Fruit fly (Drosophila melanogaster) whole organism, embryonic: ENCODE results near the gene Spn28B.

Experiments
- Bdp1 ChIP-seq: fragments of 200-800 bp; sonication (Bioruptor generic); optimal IDR thresholded peaks from 3 replicates; lab custom pipeline; 2016; ENCODE audit warnings: missing biosample characterization, missing genetic modification characterization
- BtbVII ChIP-seq: fragments of 200-800 bp; sonication (Bioruptor generic); optimal IDR thresholded peaks from 3 replicates; lab custom pipeline; 2017; ENCODE audit warnings: missing biosample characterization, mild to moderate bottlenecking, missing genetic modification characterization
- CG10979 ChIP-seq: fragments of 200-800 bp; sonication (Bioruptor generic); optimal IDR thresholded peaks from 2 replicates; lab custom pipeline; 2018; ENCODE audit warnings: missing biosample characterization, mild to moderate bottlenecking, missing genetic modification characterization, moderate library complexity
- CG14050 ChIP-seq: fragments of 200-800 bp; sonication (Bioruptor generic); IDR thresholded peaks from 3 replicates; pipeline ENCODE4 v1.3.6; 2022; ENCODE audit warnings: missing biosample characterization, missing genetic modification characterization
- CG15601 ChIP-seq: fragments of 200-800 bp; sonication (Bioruptor generic); optimal IDR thresholded peaks from 3 replicates; lab custom pipeline; 2019; ENCODE audit warnings: missing biosample characterization, mild to moderate bottlenecking, missing genetic modification characterization, moderate library complexity
- CG17359 ChIP-seq: fragments of 200-800 bp; sonication (Bioruptor generic); optimal IDR thresholded peaks from 3 replicates; lab custom pipeline; 2018; ENCODE audit warnings: missing biosample characterization, mild to moderate bottlenecking, missing genetic modification characterization, moderate library complexity
- CG17912 ChIP-seq: fragments of 200-800 bp; sonication (Bioruptor generic); optimal IDR thresholded peaks from 2 replicates; lab custom pipeline; 2018; ENCODE audit warnings: missing biosample characterization, mild to moderate bottlenecking, missing genetic modification characterization
- CG18011 ChIP-seq: fragments of 200-800 bp; sonication (Bioruptor generic); optimal IDR thresholded peaks from 2 replicates; lab custom pipeline; 2017; ENCODE audit warnings: missing biosample characterization, missing genetic modification characterization, mild to moderate bottlenecking, moderate library complexity, missing genotype
- CG18262 ChIP-seq: fragments of 200-800 bp; optimal IDR thresholded peaks from 3 replicates; lab custom pipeline; 2019; ENCODE audit warnings: missing biosample characterization, mild to moderate bottlenecking, missing genetic modification characterization, moderate library complexity
- CG2120 ChIP-seq: fragments of 200-800 bp; sonication (Bioruptor generic); optimal IDR thresholded peaks from 3 replicates; lab custom pipeline; 2016; ENCODE audit warnings: missing biosample characterization, missing genetic modification characterization
- CG2199 ChIP-seq: fragments of 200-800 bp; sonication (Bioruptor generic); IDR thresholded peaks from 3 replicates; pipeline ENCODE4 v1.3.6; 2022; ENCODE audit warnings: missing biosample characterization, missing genetic modification characterization
- CG2875 ChIP-seq: fragments of 200-800 bp; sonication (Bioruptor generic); optimal IDR thresholded peaks from 2 replicates; lab custom pipeline; 2017; ENCODE audit warnings: missing biosample characterization, mild to moderate bottlenecking, missing genetic modification characterization, missing genetic modification reagents
- CG2889 ChIP-seq: fragments of 200-800 bp; sonication (Bioruptor generic); IDR thresholded peaks from 3 replicates; pipeline ENCODE4 v1.3.6; 2022; ENCODE audit warnings: missing biosample characterization, missing genetic modification characterization
- CG30403 ChIP-seq: fragments of 200-800 bp; sonication (Bioruptor generic); optimal IDR thresholded peaks from 3 replicates; lab custom pipeline; 2016; ENCODE audit warnings: missing biosample characterization, missing genetic modification characterization
- CG3065 ChIP-seq: fragments of 200-800 bp; sonication (Bioruptor generic); optimal IDR thresholded peaks from 2 replicates; lab custom pipeline; 2016; ENCODE audit warnings: missing biosample characterization, missing genetic modification characterization
- CG3847 ChIP-seq: fragments of 200-800 bp; sonication (Bioruptor generic); IDR thresholded peaks from 2 replicates; pipeline ENCODE4 v1.3.6; 2022; ENCODE audit warnings: missing biosample characterization, missing genetic modification characterization
- CG4328 ChIP-seq: fragments of 200-800 bp; sonication (Bioruptor generic); optimal IDR thresholded peaks from 3 replicates; lab custom pipeline; 2017; ENCODE audit warnings: missing biosample characterization, missing genetic modification reagents, missing genetic modification characterization
- CG6254 ChIP-seq: fragments of 200-800 bp; sonication (Bioruptor generic); optimal IDR thresholded peaks from 3 replicates; lab custom pipeline; 2017; ENCODE audit warnings: mild to moderate bottlenecking, missing biosample characterization, missing genetic modification reagents, missing genetic modification characterization
- CG6654 ChIP-seq: fragments of 200-800 bp; sonication (Bioruptor generic); optimal IDR thresholded peaks from 2 replicates; lab custom pipeline; 2017; ENCODE audit warnings: missing biosample characterization, mild to moderate bottlenecking, missing genetic modification characterization
- CG6765 ChIP-seq: fragments of 200-800 bp; sonication (Bioruptor generic); optimal IDR thresholded peaks from 3 replicates; lab custom pipeline; 2017; ENCODE audit warnings: missing biosample characterization, mild to moderate bottlenecking, missing genetic modification characterization
- CG7839 ChIP-seq: fragments of 200-800 bp; sonication (Bioruptor generic); optimal IDR thresholded peaks from 3 replicates; lab custom pipeline; 2018; ENCODE audit warnings: missing biosample characterization, mild to moderate bottlenecking, missing genetic modification characterization, moderate library complexity
- CG8359 ChIP-seq: fragments of 200-800 bp; sonication (Bioruptor generic); optimal IDR thresholded peaks from 2 replicates; lab custom pipeline; 2017; ENCODE audit warnings: missing biosample characterization, mild to moderate bottlenecking, missing genetic modification characterization, borderline replicate concordance
- CHES-1-like ChIP-seq: fragments of 200-800 bp; sonication (Bioruptor generic); optimal IDR thresholded peaks from 2 replicates; lab custom pipeline; 2016; ENCODE audit warnings: missing biosample characterization, missing genetic modification characterization
- CkIIα-i1 ChIP-seq: fragments of 200-800 bp; sonication (Bioruptor generic); IDR thresholded peaks from 2 replicates; pipeline ENCODE4 v1.3.6; 2022; ENCODE audit warnings: missing biosample characterization, missing genetic modification characterization
- Dip3 ChIP-seq: fragments of 200-800 bp; sonication (Bioruptor generic); optimal IDR thresholded peaks from 3 replicates; lab custom pipeline; 2016; ENCODE audit warnings: missing biosample characterization, missing genetic modification characterization
- Gsc ChIP-seq: fragments of 200-800 bp; sonication (Bioruptor generic); IDR thresholded peaks from 2 replicates; pipeline ENCODE4 v1.3.6; 2022; ENCODE audit warnings: missing biosample characterization, missing genetic modification characterization
- HmgD ChIP-seq: fragments of 200-800 bp; sonication (Bioruptor generic); optimal IDR thresholded peaks from 3 replicates; lab custom pipeline; 2016; ENCODE audit warnings: missing biosample characterization, missing genetic modification characterization
- Hr39 ChIP-seq: fragments of >200 bp; optimal IDR thresholded peaks from 2 replicates; lab custom pipeline; 2017
- Lim3 ChIP-seq: fragments of 200-800 bp; sonication (Bioruptor generic); IDR thresholded peaks from 2 replicates; pipeline ENCODE4 v1.3.6; 2022; ENCODE audit warnings: missing biosample characterization, missing genetic modification characterization
- Mad ChIP-seq: fragments of 200-800 bp; sonication (Bioruptor generic); optimal IDR thresholded peaks from 2 replicates; lab custom pipeline; 2016; ENCODE audit warnings: missing biosample characterization, missing genetic modification characterization
- Max ChIP-seq: fragments of 200-800 bp; sonication (Bioruptor generic); optimal IDR thresholded peaks from 2 replicates; lab custom pipeline; 2016; ENCODE audit warnings: missing biosample characterization, mild to moderate bottlenecking, missing genetic modification characterization
- NC2α ChIP-seq: fragments of 200-800 bp; sonication (Bioruptor generic); optimal IDR thresholded peaks from 2 replicates; lab custom pipeline; 2016; ENCODE audit warnings: missing biosample characterization, missing genetic modification characterization
- Neu2 ChIP-seq: fragments of 200-800 bp; sonication (Bioruptor generic); optimal IDR thresholded peaks from 3 replicates; lab custom pipeline; 2016; ENCODE audit warnings: missing biosample characterization, missing genetic modification characterization, borderline replicate concordance
- Oaz ChIP-seq: fragments of 200-800 bp; sonication (Bioruptor generic); IDR thresholded peaks from 2 replicates; pipeline ENCODE4 v1.3.6; 2022; ENCODE audit warnings: missing biosample characterization, missing genetic modification characterization
- Side ChIP-seq: fragments of 200-800 bp; sonication (Bioruptor generic); optimal IDR thresholded peaks from 2 replicates; lab custom pipeline; 2016; ENCODE audit warnings: missing biosample characterization, missing genetic modification characterization
- Ssrp ChIP-seq: fragments of 200-800 bp; sonication (Bioruptor generic); optimal IDR thresholded peaks from 2 replicates; lab custom pipeline; 2018; ENCODE audit warnings: missing biosample characterization, mild to moderate bottlenecking, missing genetic modification characterization, moderate library complexity
- ara ChIP-seq: fragments of 200-800 bp; sonication (Bioruptor generic); IDR thresholded peaks from 2 replicates; pipeline ENCODE4 v1.3.6; 2022; ENCODE audit warnings: missing biosample characterization, missing genetic modification characterization
- ash1 ChIP-seq: fragments of 200-800 bp; sonication (Bioruptor generic); optimal IDR thresholded peaks from 2 replicates; lab custom pipeline; 2018; ENCODE audit warnings: missing biosample characterization, mild to moderate bottlenecking, missing genetic modification characterization
- bab2 ChIP-seq: fragments of 200-800 bp; sonication (Bioruptor generic); optimal IDR thresholded peaks from 2 replicates; lab custom pipeline; 2016; ENCODE audit warnings: missing biosample characterization, missing genetic modification characterization
- bcd ChIP-seq: fragments of 200-800 bp; sonication (Bioruptor generic); optimal IDR thresholded peaks from 2 replicates; lab custom pipeline; 2017; ENCODE audit warnings: missing biosample characterization, mild to moderate bottlenecking, missing genetic modification characterization
- dmrt11E ChIP-seq: fragments of 200-800 bp; sonication (Bioruptor generic); optimal IDR thresholded peaks from 3 replicates; lab custom pipeline; 2018; ENCODE audit warnings: missing biosample characterization, mild to moderate bottlenecking, missing genetic modification characterization, moderate library complexity
- ems ChIP-seq: fragments of 200-800 bp; sonication (Bioruptor generic); optimal IDR thresholded peaks from 3 replicates; lab custom pipeline; 2016; ENCODE audit warnings: missing biosample characterization, missing genetic modification characterization
- grn ChIP-seq: fragments of 200-800 bp; sonication (Bioruptor generic); optimal IDR thresholded peaks from 3 replicates; lab custom pipeline; 2017; ENCODE audit warnings: missing biosample characterization, missing genetic modification characterization
- gsb-n ChIP-seq: fragments of 200-800 bp; sonication (Bioruptor generic); optimal IDR thresholded peaks from 3 replicates; lab custom pipeline; 2018; ENCODE audit warnings: missing biosample characterization, mild to moderate bottlenecking, missing genetic modification characterization
- jing ChIP-seq: fragments of 200-800 bp; sonication (Bioruptor generic); optimal IDR thresholded peaks from 2 replicates; lab custom pipeline; 2018; ENCODE audit warnings: missing biosample characterization, mild to moderate bottlenecking, missing genetic modification characterization
- lov ChIP-seq, 2 experiments: fragments of 200-800 bp in 1 of 2; fragments of >200 bp in 1 of 2; sonication (Bioruptor generic) in 1 of 2; IDR thresholded peaks in 1 of 2; optimal IDR thresholded peaks in 1 of 2; 2 replicates in 1 of 2; 3 replicates in 1 of 2; pipeline versions ENCODE4 v1.3.6 to Lab custom; 2017 to 2022; ENCODE audit warnings: missing biosample characterization in 1 of 2, missing genetic modification characterization in 1 of 2
- mam ChIP-seq: fragments of 200-800 bp; sonication (Bioruptor generic); optimal IDR thresholded peaks from 3 replicates; lab custom pipeline; 2016; ENCODE audit warnings: missing biosample characterization, missing genetic modification characterization
- nau ChIP-seq: fragments of 200-800 bp; sonication (Bioruptor generic); optimal IDR thresholded peaks from 3 replicates; lab custom pipeline; 2017; ENCODE audit warnings: missing biosample characterization, mild to moderate bottlenecking, missing genetic modification characterization, missing genetic modification reagents
- pita ChIP-seq: fragments of 200-800 bp; sonication (Bioruptor generic); optimal IDR thresholded peaks from 2 replicates; lab custom pipeline; 2017; ENCODE audit warnings: missing biosample characterization, mild to moderate bottlenecking, missing genetic modification characterization
- stwl ChIP-seq: fragments of 200-800 bp; sonication (Bioruptor generic); optimal IDR thresholded peaks from 3 replicates; lab custom pipeline; 2018; ENCODE audit warnings: missing biosample characterization, mild to moderate bottlenecking, missing genetic modification characterization, moderate library complexity
- trem ChIP-seq: fragments of 200-800 bp; optimal IDR thresholded peaks from 3 replicates; lab custom pipeline; 2019; ENCODE audit warnings: missing biosample characterization, mild to moderate bottlenecking, missing genetic modification characterization, moderate library complexity
- z ChIP-seq: fragments of 200-800 bp; sonication (Bioruptor generic); IDR thresholded peaks from 3 replicates; pipeline ENCODE4 v1.3.6; 2022; ENCODE audit warnings: missing biosample characterization, missing genetic modification characterization

The Spn28B gene

DNA sequence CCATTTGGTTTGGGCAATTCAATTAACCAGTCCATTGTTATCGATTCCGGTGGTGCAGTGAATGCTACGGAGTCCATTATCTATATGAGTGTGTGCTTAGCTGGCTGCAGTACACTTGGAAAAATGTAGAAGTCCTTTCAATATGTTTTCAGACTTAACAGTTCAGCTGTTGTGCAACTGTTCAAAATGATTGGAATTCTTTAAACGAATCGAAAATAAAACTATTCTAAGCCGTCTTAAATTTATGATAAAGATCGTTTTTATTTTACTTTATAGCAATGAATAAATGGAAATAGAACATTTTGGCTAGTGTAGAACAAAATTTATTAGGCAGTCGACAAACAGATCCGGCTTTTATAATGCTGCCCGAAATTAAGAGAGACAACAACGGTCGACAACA, 35.1 kb downstream of the Spn28B start (continued):
- TF ChIP-seq pita (GFP tag; lab: Kevin White, UChicago) (no peak), Ssrp (peak; percentile 42), Dip3 (GFP tag; lab: Kevin White, UChicago) (no peak), Gsc (GFP tag; lab: Robert Waterston, UW) (no peak), CG18262 (tag; lab: Kevin White, UChicago) (peak; percentile 78), BtbVII (GFP tag; lab: Kevin White, UChicago) (no peak), jing (peak; percentile 23), CG4328 (GFP tag; lab: Kevin White, UChicago) (no peak), nau (GFP tag; lab: Kevin White, UChicago) (no peak), CG17912 (GFP tag; lab: Kevin White, UChicago) (no peak), mam (GFP tag; lab: Kevin White, UChicago) (no peak), CG6765 (GFP tag; lab: Kevin White, UChicago) (no peak), CG2875 (GFP tag; lab: Kevin White, UChicago) (no peak), CG2889 (GFP tag; lab: Robert Waterston, UW) (no peak), dmrt11E (tag; lab: Kevin White, UChicago) (peak; percentile 84), gsb-n (peak; percentile 66), CG10979 (tag; lab: Kevin White, UChicago) (peak; percentile 82), Oaz (GFP tag; lab: Robert Waterston, UW) (no peak), ems (GFP tag; lab: Kevin White, UChicago) (no peak), CG3065 (no peak), bcd (GFP tag; lab: Kevin White, UChicago) (peak; percentile 18), CkIIα-i1 (GFP tag; lab: Robert Waterston, UW) (no peak), CG2120 (GFP tag; lab: Kevin White, UChicago) (no peak), Neu2 (GFP tag; lab: Kevin White, UChicago) (no peak), trem (tag; lab: Kevin White, UChicago) (peak; percentile 71), ara (GFP tag; lab: Robert Waterston, UW) (peak; percentile 51), z (GFP tag; lab: Robert Waterston, UW) (no peak), CG6254 (GFP tag; lab: Kevin White, UChicago) (peak; percentile 46), NC2α (no peak), Bdp1 (GFP tag; lab: Kevin White, UChicago) (no peak), Mad (no peak), CG14050 (no peak), CG30403 (GFP tag; lab: Kevin White, UChicago) (no peak), Max (GFP tag; lab: Kevin White, UChicago) (no peak), ash1 (GFP tag; lab: Kevin White, UChicago) (no peak), Side (no peak), CG17359 (tag; lab: Kevin White, UChicago) (peak; percentile 37), CG2199 (GFP tag; lab: Robert Waterston, UW) (no peak), Hr39 (lab: Kevin White, UChicago) (no peak), CG6654 (GFP tag; lab: Kevin White, UChicago) (no peak), CG18011 (no peak), HmgD (GFP tag; lab: Kevin White, UChicago) (no peak), bab2 (GFP tag; lab: Kevin White, UChicago) (peak; percentile 45), CG15601 (peak; percentile 31), grn (GFP tag; lab: Kevin White, UChicago) (no peak), stwl (tag; lab: Kevin White, UChicago) (peak; percentile 38), CG7839 (tag; lab: Kevin White, UChicago) (peak; percentile 59), lov (optimal IDR thresholded peaks at IDR 0.05; lab: Kevin White, UChicago) (no peak), lov (GFP tag; IDR thresholded peaks at IDR 0.05; lab: Robert Waterston, UW) (no peak), CG8359 (GFP tag; lab: Kevin White, UChicago) (no peak), CG3847 (GFP tag; lab: Robert Waterston, UW) (no peak), CHES-1-like (GFP tag; lab: Kevin White, UChicago) (no peak), Lim3 (GFP tag; lab: Robert Waterston, UW) (no peak)
